Worm (Caenorhabditis elegans) whole organism, L3 larva: Measurements from ENCODE around the gene sre-20.

Experiments
- nhr-12 ChIP-seq: fragments of 150-350 bp; optimal IDR thresholded peaks from 2 replicates; lab custom pipeline; 2014; ENCODE audit warnings: missing biosample characterization, missing genetic modification characterization
- zag-1 ChIP-seq: fragments of 150-350 bp; optimal IDR thresholded peaks from 2 replicates; lab custom pipeline; 2014; ENCODE audit warnings: missing biosample characterization, missing genetic modification characterization

ce11 chrV:12795927-12796326, 11.2 kb upstream of the sre-20 start:
- no peak for TF ChIP-seq nhr-12 (tag; lab: Kevin White, UChicago)
- TF ChIP-seq zag-1 (tag; lab: Kevin White, UChicago) = no peak
